Worm (Caenorhabditis elegans): ENCODE results near the gene rad-23.

DNA sequence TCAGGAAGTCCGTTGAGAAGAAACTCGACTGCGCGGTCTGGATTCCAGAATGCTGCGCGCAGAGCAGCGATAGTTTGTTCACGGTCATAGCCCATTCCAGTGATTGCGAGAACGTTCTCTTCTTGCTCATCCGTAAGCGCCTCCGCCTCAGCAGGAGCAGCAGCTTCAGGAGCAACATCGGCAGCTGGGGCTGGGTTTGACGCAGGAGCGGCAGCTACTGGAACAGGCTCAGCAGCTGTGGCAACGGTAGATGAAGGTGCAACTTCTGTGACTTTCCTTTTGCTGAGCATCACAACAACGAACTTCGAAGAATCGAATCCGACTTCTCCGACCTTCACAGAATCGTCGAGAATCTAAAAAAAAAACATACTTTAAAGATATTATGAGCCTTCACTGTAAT is 404 bp downstream of the rad-23 start:
- TF ChIP-seq C34F6.9 (tag; optimal IDR thresholded peaks at IDR 0.05): no peak
- TF ChIP-seq unc-39 (tag; optimal IDR thresholded peaks at IDR 0.05): no peak
- no peak for TF ChIP-seq snpc-4 (tag; optimal IDR thresholded peaks at IDR 0.05)
- no peak for TF ChIP-seq nhr-6 (tag; optimal IDR thresholded peaks at IDR 0.05)
- no peak for TF ChIP-seq nhr-12 (tag; optimal IDR thresholded peaks at IDR 0.05)
- no peak for TF ChIP-seq egl-27 (tag; optimal IDR thresholded peaks at IDR 0.05)
- no peak for TF ChIP-seq fos-1 (tag; optimal IDR thresholded peaks at IDR 0.05)
- TF ChIP-seq F13H6.1 (tag; optimal IDR thresholded peaks at IDR 0.05): no peak
